Worm (Caenorhabditis elegans) whole organism, L4/young adult: ENCODE data around the gene elp-1.

ENCODE experiments used
- dao-5 ChIP-seq: sonication (generic microtip); optimal IDR thresholded peaks from 2 replicates; lab custom pipeline; 2016; ENCODE audit warnings: missing genotype, missing genetic modification characterization, moderate library complexity, missing compliant biosample characterization
- him-1 ChIP-seq: sonication (generic microtip); optimal IDR thresholded peaks from 2 replicates; lab custom pipeline; 2016; ENCODE audit warnings: missing genotype, missing genetic modification reagents, missing genetic modification characterization, missing compliant biosample characterization

DNA sequence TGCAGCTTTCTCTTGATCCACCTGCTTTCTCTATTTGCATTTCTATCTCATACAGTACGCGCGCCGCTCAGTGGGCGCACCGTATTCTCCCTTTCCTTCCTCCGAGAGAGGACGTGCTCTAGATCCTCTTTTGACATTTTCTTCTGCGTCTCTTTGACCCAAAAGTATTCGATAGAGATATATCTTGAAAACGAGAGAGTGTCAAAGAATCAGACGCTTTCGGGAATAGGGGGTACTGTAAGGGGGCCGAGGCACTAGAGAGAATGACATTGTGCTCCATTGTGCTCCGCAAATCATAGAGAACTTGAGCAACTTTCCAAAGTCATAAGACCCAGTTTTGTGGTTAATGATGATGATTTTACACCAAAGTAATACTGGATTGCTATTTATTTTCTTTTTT, 20.9 kb downstream of the elp-1 start:
- TF ChIP-seq dao-5 (no peak), him-1 (tag; lab: Kevin White, UChicago) (no peak)
